Worm (Caenorhabditis elegans) whole organism, L4 larva: ENCODE results near the gene C16A3.2.
A peak's percentile ranks its signal among the peaks of the same experiment; 100 is the strongest.

ENCODE experiments used
- ZK546.5 ChIP-seq, 2 experiments: sonication (generic microtip); optimal IDR thresholded peaks; 2 replicates each; lab custom pipeline; 2017; ENCODE audit warnings: missing biosample characterization in 2 of 2, missing genetic modification characterization in 2 of 2
- ama-1 ChIP-seq: fragments of 150-350 bp; optimal IDR thresholded peaks from 2 replicates; lab custom pipeline; 2014; ENCODE audit warnings: inconsistent platforms, mixed read lengths
- fkh-10 ChIP-seq: fragments of 150-350 bp; optimal IDR thresholded peaks from 2 replicates; lab custom pipeline; 2014; ENCODE audit warnings: missing biosample characterization, missing genetic modification reagents, missing genetic modification characterization
- hif-1 ChIP-seq, 2 experiments: sonication (generic microtip); optimal IDR thresholded peaks; 2 replicates each; lab custom pipeline; 2016 to 2017; ENCODE audit warnings: missing compliant biosample characterization in 2 of 2, missing genetic modification characterization in 2 of 2, missing genetic modification reagents in 2 of 2, missing genotype in 2 of 2, mild to moderate bottlenecking in 1 of 2
- mdl-1 ChIP-seq, 2 experiments: fragments of 150-350 bp in 1 of 2; sonication (generic microtip) in 1 of 2; optimal IDR thresholded peaks; 2 replicates each; lab custom pipeline; 2014 to 2017; ENCODE audit warnings: missing biosample characterization in 2 of 2, missing genetic modification characterization in 2 of 2
- nhr-237 ChIP-seq: sonication (generic microtip); optimal IDR thresholded peaks from 2 replicates; lab custom pipeline; 2017; ENCODE audit warnings: missing biosample characterization, missing genetic modification characterization
- skn-1 ChIP-seq: fragments of 150-350 bp; optimal IDR thresholded peaks from 2 replicates; lab custom pipeline; 2014; ENCODE audit warnings: missing biosample characterization, missing genetic modification characterization
- unc-62 ChIP-seq, 3 experiments: fragments of 150-350 bp in 1 of 3; sonication (generic microtip); optimal IDR thresholded peaks in 2 of 3; peaks in 1 of 3; 1 replicate in 1 of 3; 2 replicates in 2 of 3; lab custom pipeline; 2014 to 2017; ENCODE audit warnings: missing biosample characterization in 3 of 3, missing genetic modification characterization in 3 of 3, missing genetic modification reagents in 3 of 3, missing genotype in 1 of 3
- ztf-11 ChIP-seq: fragments of 150-350 bp; optimal IDR thresholded peaks from 2 replicates; lab custom pipeline; 2014; ENCODE audit warnings: missing biosample characterization, missing genetic modification characterization

- no peak for TF ChIP-seq hif-1 (tag; optimal IDR thresholded peaks at IDR 0.05; lab: Kevin White, UChicago)
- no peak for TF ChIP-seq ZK546.5 (tag; optimal IDR thresholded peaks at IDR 0.05; lab: Kevin White, UChicago)
- TF ChIP-seq nhr-237 (tag; lab: Kevin White, UChicago) = no peak
- no peak for TF ChIP-seq skn-1 (tag; lab: Kevin White, UChicago)
- TF ChIP-seq ama-1 (lab: Kevin White, UChicago) = no peak
- TF ChIP-seq fkh-10 (GFP tag; lab: Kevin White, UChicago) = no peak
- no peak for TF ChIP-seq mdl-1 (tag; optimal IDR thresholded peaks at IDR 0.05; lab: Kevin White, UChicago)
- no peak for TF ChIP-seq ztf-11 (tag; lab: Kevin White, UChicago)
- peak in 1 of 2 experiments; percentile 74 for TF ChIP-seq unc-62 (GFP tag; optimal IDR thresholded peaks at IDR 0.05 in 1 of 2; lab: Kevin White, UChicago)
- TF ChIP-seq unc-62 (tag; optimal IDR thresholded peaks at IDR 0.05; lab: Kevin White, UChicago) = no peak
These were observed 12.7 kb downstream of the C16A3.2 start for ce11 chrIII:6402346-6402745.
